Fruit fly (Drosophila melanogaster) whole organism, embryonic: Measurements from ENCODE around the gene Agpat1.
A peak's percentile ranks its signal among the peaks of the same experiment; 100 is the strongest.

Source experiments
- Adf1 ChIP-seq: fragments of 200-800 bp; sonication (Bioruptor generic); IDR thresholded peaks from 2 replicates; pipeline ENCODE4 v1.3.6; 2022; ENCODE audit warnings: missing biosample characterization, missing genetic modification characterization
- C15 ChIP-seq: fragments of 200-800 bp; sonication (Bioruptor generic); IDR thresholded peaks from 3 replicates; pipeline ENCODE4 v1.3.6; 2022; ENCODE audit warnings: missing biosample characterization, missing genetic modification characterization
- CG10267 ChIP-seq: fragments of 200-800 bp; sonication (Bioruptor generic); optimal IDR thresholded peaks from 2 replicates; lab custom pipeline; 2018; ENCODE audit warnings: missing biosample characterization, mild to moderate bottlenecking, missing genetic modification characterization, moderate library complexity
- CG11085 ChIP-seq: fragments of 200-800 bp; sonication (Bioruptor generic); IDR thresholded peaks from 2 replicates; pipeline ENCODE4 v1.3.6; 2022; ENCODE audit warnings: missing biosample characterization, missing genetic modification characterization
- CG11247 ChIP-seq: fragments of 200-800 bp; sonication (Bioruptor generic); IDR thresholded peaks from 2 replicates; pipeline ENCODE4 v1.3.6; 2022; ENCODE audit warnings: missing biosample characterization, missing genetic modification characterization
- CG11560 ChIP-seq: fragments of 200-800 bp; sonication (Bioruptor generic); IDR thresholded peaks from 3 replicates; pipeline ENCODE4 v1.3.6; 2022; ENCODE audit warnings: missing biosample characterization, missing genetic modification characterization
- CG12769 ChIP-seq: fragments of 200-800 bp; sonication (Bioruptor generic); optimal IDR thresholded peaks from 2 replicates; lab custom pipeline; 2019; ENCODE audit warnings: missing biosample characterization, mild to moderate bottlenecking, missing genetic modification characterization, moderate library complexity
- CG13624 ChIP-seq: fragments of 200-800 bp; sonication (Bioruptor generic); optimal IDR thresholded peaks from 2 replicates; lab custom pipeline; 2016; ENCODE audit warnings: missing biosample characterization, missing genetic modification characterization
- CG17385 ChIP-seq: fragments of 200-800 bp; sonication (Bioruptor generic); optimal IDR thresholded peaks from 3 replicates; lab custom pipeline; 2018; ENCODE audit warnings: missing biosample characterization, mild to moderate bottlenecking, missing genetic modification characterization
- CG17912 ChIP-seq: fragments of 200-800 bp; sonication (Bioruptor generic); optimal IDR thresholded peaks from 2 replicates; lab custom pipeline; 2018; ENCODE audit warnings: missing biosample characterization, mild to moderate bottlenecking, missing genetic modification characterization
- CG18764 ChIP-seq: fragments of 200-800 bp; sonication (Bioruptor generic); optimal IDR thresholded peaks from 3 replicates; lab custom pipeline; 2016; ENCODE audit warnings: missing biosample characterization, missing genetic modification characterization
- CG3065 ChIP-seq: fragments of 200-800 bp; sonication (Bioruptor generic); optimal IDR thresholded peaks from 2 replicates; lab custom pipeline; 2016; ENCODE audit warnings: missing biosample characterization, missing genetic modification characterization
- CG3281 ChIP-seq: fragments of 200-800 bp; sonication (Bioruptor generic); optimal IDR thresholded peaks from 3 replicates; lab custom pipeline; 2017; ENCODE audit warnings: missing biosample characterization, mild to moderate bottlenecking, missing genetic modification characterization
- CG34376 ChIP-seq: fragments of 200-800 bp; sonication (Bioruptor generic); optimal IDR thresholded peaks from 2 replicates; lab custom pipeline; 2018; ENCODE audit warnings: missing biosample characterization, mild to moderate bottlenecking, missing genetic modification characterization
- CG4360 ChIP-seq: fragments of 200-800 bp; sonication (Bioruptor generic); IDR thresholded peaks from 2 replicates; pipeline ENCODE4 v1.3.6; 2022; ENCODE audit warnings: missing biosample characterization, missing genetic modification characterization
- CG4404 ChIP-seq: fragments of 200-800 bp; sonication (Bioruptor generic); IDR thresholded peaks from 2 replicates; pipeline ENCODE4 v1.3.6; 2022; ENCODE audit warnings: missing biosample characterization, missing genetic modification characterization
- CG7786 ChIP-seq: fragments of 200-800 bp; sonication (Bioruptor generic); optimal IDR thresholded peaks from 2 replicates; lab custom pipeline; 2016; ENCODE audit warnings: missing biosample characterization, missing genetic modification characterization
- CG7963 ChIP-seq: fragments of 200-800 bp; sonication (Bioruptor generic); IDR thresholded peaks from 3 replicates; pipeline ENCODE4 v1.3.6; 2022; ENCODE audit warnings: missing biosample characterization, missing genetic modification characterization; ENCODE audit not compliant: partially characterized antibody
- CG9817 ChIP-seq: fragments of 200-800 bp; sonication (Bioruptor generic); optimal IDR thresholded peaks from 2 replicates; lab custom pipeline; 2018; ENCODE audit warnings: missing biosample characterization, mild to moderate bottlenecking, missing genetic modification characterization, moderate library complexity
- Ets97D ChIP-seq: fragments of 200-800 bp; sonication (Bioruptor generic); optimal IDR thresholded peaks from 3 replicates; lab custom pipeline; 2016; ENCODE audit warnings: missing biosample characterization, missing genetic modification characterization
- HmgD ChIP-seq: fragments of 200-800 bp; sonication (Bioruptor generic); optimal IDR thresholded peaks from 3 replicates; lab custom pipeline; 2016; ENCODE audit warnings: missing biosample characterization, missing genetic modification characterization
- Lpt ChIP-seq: fragments of >200 bp; optimal IDR thresholded peaks from 2 replicates; lab custom pipeline; 2018; ENCODE audit warnings: missing biosample characterization, missing genetic modification characterization
- MBD-R2 ChIP-seq: fragments of 200-800 bp; sonication (Bioruptor generic); IDR thresholded peaks from 2 replicates; pipeline ENCODE4 v1.3.6; 2022; ENCODE audit warnings: missing biosample characterization, missing genetic modification characterization
- Max ChIP-seq: fragments of 200-800 bp; sonication (Bioruptor generic); optimal IDR thresholded peaks from 2 replicates; lab custom pipeline; 2016; ENCODE audit warnings: missing biosample characterization, mild to moderate bottlenecking, missing genetic modification characterization
- PHDP ChIP-seq: fragments of 200-800 bp; sonication (Bioruptor generic); optimal IDR thresholded peaks from 3 replicates; lab custom pipeline; 2018; ENCODE audit warnings: missing biosample characterization, mild to moderate bottlenecking, missing genetic modification characterization, moderate library complexity
- Rx ChIP-seq: fragments of 200-800 bp; sonication (Bioruptor generic); IDR thresholded peaks from 2 replicates; pipeline ENCODE4 v1.3.6; 2022; ENCODE audit warnings: missing biosample characterization, missing genetic modification characterization
- Sry-δ ChIP-seq: fragments of 200-800 bp; sonication (Bioruptor generic); optimal IDR thresholded peaks from 2 replicates; lab custom pipeline; 2016; ENCODE audit warnings: missing biosample characterization, missing genetic modification characterization
- Stat92E ChIP-seq, 3 experiments: fragments of >200 bp in 2 of 3; fragments of 200-800 bp in 1 of 3; sonication (Bioruptor generic) in 1 of 3; optimal IDR thresholded peaks; 2 replicates each; lab custom pipeline; 2017 to 2019; ENCODE audit warnings: missing biosample characterization in 3 of 3, missing genetic modification characterization in 3 of 3, mild to moderate bottlenecking in 1 of 3, moderate library complexity in 1 of 3
- amos ChIP-seq: fragments of 200-800 bp; sonication (Bioruptor generic); IDR thresholded peaks from 2 replicates; pipeline ENCODE4 v1.3.6; 2022; ENCODE audit warnings: missing biosample characterization, missing genetic modification characterization; ENCODE audit not compliant: partially characterized antibody
- ap ChIP-seq: fragments of 200-800 bp; sonication (Bioruptor generic); IDR thresholded peaks from 2 replicates; pipeline ENCODE4 v1.3.6; 2022; ENCODE audit warnings: missing biosample characterization, missing genetic modification characterization
- ash1 ChIP-seq: fragments of 200-800 bp; sonication (Bioruptor generic); optimal IDR thresholded peaks from 2 replicates; lab custom pipeline; 2018; ENCODE audit warnings: missing biosample characterization, mild to moderate bottlenecking, missing genetic modification characterization
- br ChIP-seq: fragments of >200 bp; optimal IDR thresholded peaks from 2 replicates; lab custom pipeline; 2017
- cad ChIP-seq: fragments of >200 bp; optimal IDR thresholded peaks from 2 replicates; lab custom pipeline; 2017; ENCODE audit warnings: missing biosample characterization, missing genetic modification characterization
- crp ChIP-seq, 2 experiments: fragments of 200-800 bp; sonication (Bioruptor generic); optimal IDR thresholded peaks; 2 replicates in 1 of 2; 3 replicates in 1 of 2; lab custom pipeline; 2017; ENCODE audit warnings: missing biosample characterization in 2 of 2, missing genetic modification characterization in 2 of 2, mild to moderate bottlenecking in 1 of 2, moderate library complexity in 1 of 2
- esg ChIP-seq: fragments of 200-800 bp; sonication (Bioruptor generic); conservative IDR thresholded peaks from 2 replicates; pipeline ENCODE4 v1.3.6; 2022; ENCODE audit warnings: missing biosample characterization, missing genetic modification characterization
- eve ChIP-seq, 2 experiments: fragments of >200 bp; optimal IDR thresholded peaks; 2 replicates each; lab custom pipeline; 2017; ENCODE audit warnings: missing biosample characterization in 2 of 2, missing genetic modification characterization in 2 of 2
- fd96Cb ChIP-seq: fragments of 200-800 bp; sonication (Bioruptor generic); optimal IDR thresholded peaks from 2 replicates; lab custom pipeline; 2018; ENCODE audit warnings: missing biosample characterization, mild to moderate bottlenecking, missing genetic modification characterization, moderate library complexity
- fru ChIP-seq: fragments of >200 bp; optimal IDR thresholded peaks from 2 replicates; lab custom pipeline; 2017
- gcm ChIP-seq: fragments of 200-800 bp; sonication (Bioruptor generic); optimal IDR thresholded peaks from 2 replicates; lab custom pipeline; 2019; ENCODE audit warnings: missing biosample characterization, mild to moderate bottlenecking, missing genetic modification characterization, moderate library complexity
- gem ChIP-seq: fragments of 200-800 bp; sonication (Bioruptor generic); optimal IDR thresholded peaks from 2 replicates; lab custom pipeline; 2019; ENCODE audit warnings: missing biosample characterization, mild to moderate bottlenecking, missing genetic modification characterization, moderate library complexity
- h ChIP-seq: fragments of >200 bp; optimal IDR thresholded peaks from 2 replicates; lab custom pipeline; 2017
- jing ChIP-seq: fragments of 200-800 bp; sonication (Bioruptor generic); optimal IDR thresholded peaks from 2 replicates; lab custom pipeline; 2018; ENCODE audit warnings: missing biosample characterization, mild to moderate bottlenecking, missing genetic modification characterization
- knrl ChIP-seq: fragments of 200-800 bp; sonication (Bioruptor generic); IDR thresholded peaks from 3 replicates; pipeline ENCODE4 v1.3.6; 2022; ENCODE audit warnings: missing biosample characterization, missing genetic modification characterization; ENCODE audit not compliant: partially characterized antibody
- lilli ChIP-seq: fragments of 200-800 bp; sonication (Bioruptor generic); optimal IDR thresholded peaks from 3 replicates; lab custom pipeline; 2016; ENCODE audit warnings: missing biosample characterization, missing genetic modification characterization
- onecut ChIP-seq: fragments of 200-800 bp; sonication (Bioruptor generic); IDR thresholded peaks from 2 replicates; pipeline ENCODE4 v1.3.6; 2022; ENCODE audit warnings: missing biosample characterization, missing genetic modification characterization
- sisA ChIP-seq: fragments of 200-800 bp; sonication (Bioruptor generic); IDR thresholded peaks from 2 replicates; pipeline ENCODE4 v1.3.6; 2022; ENCODE audit warnings: missing biosample characterization, missing genetic modification characterization
- slou ChIP-seq: fragments of 200-800 bp; sonication (Bioruptor generic); optimal IDR thresholded peaks from 3 replicates; lab custom pipeline; 2016; ENCODE audit warnings: missing biosample characterization, missing genetic modification characterization
- tll ChIP-seq, 2 experiments: fragments of 200-800 bp in 1 of 2; fragments of >200 bp in 1 of 2; sonication (Bioruptor generic) in 1 of 2; optimal IDR thresholded peaks; 2 replicates each; lab custom pipeline; 2017 to 2019; ENCODE audit warnings: missing biosample characterization in 2 of 2, missing genetic modification characterization in 2 of 2, mild to moderate bottlenecking in 1 of 2, moderate library complexity in 1 of 2
- unc-4 ChIP-seq: fragments of 200-800 bp; sonication (Bioruptor generic); IDR thresholded peaks from 2 replicates; pipeline ENCODE4 v1.3.6; 2022; ENCODE audit warnings: missing biosample characterization, missing genetic modification characterization; ENCODE audit not compliant: partially characterized antibody
- vvl ChIP-seq: fragments of 200-800 bp; sonication (Bioruptor generic); IDR thresholded peaks from 2 replicates; pipeline ENCODE4 v1.3.6; 2022; ENCODE audit warnings: missing biosample characterization, missing genetic modification characterization
- wek ChIP-seq: fragments of 200-800 bp; sonication (Bioruptor generic); optimal IDR thresholded peaks from 3 replicates; lab custom pipeline; 2018; ENCODE audit warnings: missing biosample characterization, mild to moderate bottlenecking, missing genetic modification characterization, moderate library complexity
- yki ChIP-seq: fragments of >200 bp; optimal IDR thresholded peaks from 3 replicates; lab custom pipeline; 2018
- z ChIP-seq: fragments of 200-800 bp; sonication (Bioruptor generic); IDR thresholded peaks from 3 replicates; pipeline ENCODE4 v1.3.6; 2022; ENCODE audit warnings: missing biosample characterization, missing genetic modification characterization

The Agpat1 gene

DNA sequence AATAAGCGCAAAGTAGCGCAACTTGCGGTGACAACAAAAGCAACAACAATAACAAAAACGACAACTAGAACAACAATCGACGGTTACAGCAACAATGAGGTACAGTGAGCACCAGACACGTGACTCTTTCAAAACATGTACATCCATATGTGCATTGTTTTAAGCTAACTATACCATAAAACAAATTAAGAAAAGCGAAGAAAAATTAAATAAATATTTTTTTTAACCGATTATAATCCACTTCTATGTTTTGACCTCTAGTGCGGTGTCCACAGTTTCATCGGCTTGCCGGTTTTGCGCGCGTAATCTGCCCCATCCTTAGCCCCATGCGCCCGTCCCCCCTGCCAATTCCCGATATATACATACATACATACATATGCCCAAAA is 10.7 kb upstream of the Agpat1 start (continued):
- peak; percentile 47 for TF ChIP-seq Ets97D (GFP tag; lab: Kevin White, UChicago)
- no peak for TF ChIP-seq yki (lab: Kevin White, UChicago)
- no peak for TF ChIP-seq br
- TF ChIP-seq crp (GFP tag; optimal IDR thresholded peaks at IDR 0.05; lab: Kevin White, UChicago), result peak in 1 of 2 experiments; percentile 41
- TF ChIP-seq CG4404 (GFP tag; lab: Robert Waterston, UW), result peak; percentile 91
- TF ChIP-seq CG11560 (tag; lab: Robert Waterston, UW), result peak; percentile 88
- TF ChIP-seq unc-4 (GFP tag; lab: Robert Waterston, UW), result no peak
- TF ChIP-seq sisA (GFP tag; lab: Robert Waterston, UW), result peak; percentile 95
- peak in 1 of 2 experiments; percentile 91 for TF ChIP-seq eve (GFP tag; optimal IDR thresholded peaks at IDR 0.05; lab: Kevin White, UChicago)
- peak; percentile 89 for TF ChIP-seq CG13624 (GFP tag; lab: Kevin White, UChicago)
- TF ChIP-seq Max (GFP tag; lab: Kevin White, UChicago), result peak; percentile 88
- peak; percentile 71 for TF ChIP-seq CG18764 (GFP tag; lab: Kevin White, UChicago)
- TF ChIP-seq cad, result no peak
- TF ChIP-seq amos, result no peak
- no peak for TF ChIP-seq h (lab: Kevin White, UChicago)
- peak; percentile 82 for TF ChIP-seq jing (GFP tag; lab: Kevin White, UChicago)
- no peak for TF ChIP-seq knrl (GFP tag; lab: Robert Waterston, UW)
- peak; percentile 96 for TF ChIP-seq lilli (GFP tag; lab: Kevin White, UChicago)
- TF ChIP-seq vvl, result peak; percentile 97
- TF ChIP-seq Adf1, result peak; percentile 70
- TF ChIP-seq wek (GFP tag; lab: Kevin White, UChicago), result no peak
- TF ChIP-seq CG12769 (tag; lab: Kevin White, UChicago), result peak; percentile 91
- TF ChIP-seq Lpt, result no peak
- peak; percentile 90 for TF ChIP-seq C15 (GFP tag; lab: Robert Waterston, UW)
- TF ChIP-seq Sry-δ (GFP tag; lab: Kevin White, UChicago), result peak; percentile 36
- TF ChIP-seq PHDP, result peak; percentile 92
- TF ChIP-seq fru, result no peak
- TF ChIP-seq CG3065 (GFP tag; lab: Kevin White, UChicago), result peak; percentile 57
- TF ChIP-seq Stat92E (GFP tag; optimal IDR thresholded peaks at IDR 0.05; lab: Kevin White, UChicago), result no peak
- no peak for TF ChIP-seq HmgD (GFP tag; lab: Kevin White, UChicago)
- TF ChIP-seq CG34376 (GFP tag; lab: Kevin White, UChicago), result peak; percentile 12
- peak; percentile 94 for TF ChIP-seq Rx
- TF ChIP-seq CG3281 (GFP tag; lab: Kevin White, UChicago), result peak; percentile 94
- peak; percentile 86 for TF ChIP-seq CG17385 (GFP tag; lab: Kevin White, UChicago)
- peak; percentile 74 for TF ChIP-seq gcm (GFP tag; lab: Kevin White, UChicago)
- TF ChIP-seq ap (GFP tag; lab: Robert Waterston, UW), result peak; percentile 88
- TF ChIP-seq CG9817 (tag; lab: Kevin White, UChicago), result peak; percentile 92
- peak; percentile 87 for TF ChIP-seq slou (GFP tag; lab: Kevin White, UChicago)
- TF ChIP-seq ash1, result no peak
- TF ChIP-seq z, result 0 out of 3 replicates have a peak, but pooled peaks have one; percentile 46
- peak; percentile 70 for TF ChIP-seq CG10267
- TF ChIP-seq onecut, result peak; percentile 72
- no peak for TF ChIP-seq tll (GFP tag; optimal IDR thresholded peaks at IDR 0.05; lab: Kevin White, UChicago)
- TF ChIP-seq esg, result peak; percentile 93
- TF ChIP-seq CG7963, result no peak
- peak; percentile 91 for TF ChIP-seq CG7786 (GFP tag; lab: Kevin White, UChicago)
- TF ChIP-seq MBD-R2 (GFP tag; lab: Robert Waterston, UW), result peak; percentile 96
- peak; percentile 95 for TF ChIP-seq gem (tag; lab: Kevin White, UChicago)
- TF ChIP-seq CG11085 (GFP tag; lab: Robert Waterston, UW), result peak; percentile 95
- peak; percentile 81 for TF ChIP-seq fd96Cb (tag; lab: Kevin White, UChicago)
- peak; percentile 97 for TF ChIP-seq CG11247 (GFP tag; lab: Robert Waterston, UW)
- TF ChIP-seq CG17912 (GFP tag; lab: Kevin White, UChicago), result no peak
- peak; percentile 78 for TF ChIP-seq CG4360 (GFP tag; lab: Robert Waterston, UW)
